Fruit fly (Drosophila melanogaster) whole organism, embryonic: ENCODE results near the gene spn-B.

Source experiments
- B-H2 ChIP-seq: fragments of 200-800 bp; sonication (Bioruptor generic); optimal IDR thresholded peaks from 2 replicates; lab custom pipeline; 2018; ENCODE audit warnings: missing biosample characterization, mild to moderate bottlenecking, missing genetic modification characterization
- C15 ChIP-seq: fragments of 200-800 bp; sonication (Bioruptor generic); IDR thresholded peaks from 3 replicates; pipeline ENCODE4 v1.3.6; 2022; ENCODE audit warnings: missing biosample characterization, missing genetic modification characterization
- CG10321 ChIP-seq: fragments of 200-800 bp; sonication (Bioruptor generic); IDR thresholded peaks from 2 replicates; pipeline ENCODE4 v1.3.6; 2022; ENCODE audit warnings: missing biosample characterization, missing genetic modification characterization
- CG11085 ChIP-seq: fragments of 200-800 bp; sonication (Bioruptor generic); IDR thresholded peaks from 2 replicates; pipeline ENCODE4 v1.3.6; 2022; ENCODE audit warnings: missing biosample characterization, missing genetic modification characterization
- CG13296 ChIP-seq: fragments of 200-800 bp; sonication (Bioruptor generic); optimal IDR thresholded peaks from 3 replicates; lab custom pipeline; 2018; ENCODE audit warnings: missing biosample characterization, mild to moderate bottlenecking, missing genetic modification characterization
- CG14441 ChIP-seq: fragments of 200-800 bp; sonication (Bioruptor generic); IDR thresholded peaks from 2 replicates; pipeline ENCODE4 v1.3.6; 2022; ENCODE audit warnings: missing biosample characterization, missing genetic modification characterization
- CG17186 ChIP-seq: fragments of 200-800 bp; sonication (Bioruptor generic); optimal IDR thresholded peaks from 3 replicates; lab custom pipeline; 2017; ENCODE audit warnings: missing biosample characterization, missing genetic modification reagents, missing genetic modification characterization
- CG17612 ChIP-seq: fragments of 200-800 bp; sonication (Bioruptor generic); IDR thresholded peaks from 2 replicates; pipeline ENCODE4 v1.3.6; 2022; ENCODE audit warnings: missing biosample characterization, missing genetic modification characterization
- CG17829 ChIP-seq: fragments of 200-800 bp; optimal IDR thresholded peaks from 2 replicates; lab custom pipeline; 2019; ENCODE audit warnings: missing biosample characterization, mild to moderate bottlenecking, missing genetic modification characterization, moderate library complexity
- CG31365 ChIP-seq: fragments of 200-800 bp; sonication (Bioruptor generic); optimal IDR thresholded peaks from 2 replicates; lab custom pipeline; 2018; ENCODE audit warnings: missing biosample characterization, mild to moderate bottlenecking, missing genetic modification characterization
- CG32767 ChIP-seq: fragments of 200-800 bp; sonication (Bioruptor generic); IDR thresholded peaks from 2 replicates; pipeline ENCODE4 v1.3.6; 2022; ENCODE audit warnings: missing biosample characterization, missing genetic modification characterization
- CG42726 ChIP-seq: fragments of 200-800 bp; sonication (Bioruptor generic); IDR thresholded peaks from 2 replicates; pipeline ENCODE4 v1.3.6; 2022; ENCODE audit warnings: missing biosample characterization, missing genetic modification characterization; ENCODE audit not compliant: partially characterized antibody
- CG6654 ChIP-seq: fragments of 200-800 bp; sonication (Bioruptor generic); optimal IDR thresholded peaks from 2 replicates; lab custom pipeline; 2017; ENCODE audit warnings: missing biosample characterization, mild to moderate bottlenecking, missing genetic modification characterization
- CG6813 ChIP-seq: fragments of 200-800 bp; sonication (Bioruptor generic); optimal IDR thresholded peaks from 2 replicates; lab custom pipeline; 2017; ENCODE audit warnings: missing biosample characterization, missing genetic modification characterization, mild to moderate bottlenecking, moderate library complexity, missing genetic modification reagents
- CG8290 ChIP-seq, 3 experiments: fragments of 200-800 bp; sonication (Bioruptor generic); optimal IDR thresholded peaks; 2 replicates each; lab custom pipeline; 2016 to 2019; ENCODE audit warnings: missing biosample characterization in 3 of 3, missing genetic modification characterization in 3 of 3, mild to moderate bottlenecking in 2 of 3, moderate library complexity in 1 of 3
- CG8924 ChIP-seq: fragments of 200-800 bp; optimal IDR thresholded peaks from 3 replicates; lab custom pipeline; 2019; ENCODE audit warnings: missing biosample characterization, mild to moderate bottlenecking, missing genetic modification characterization, moderate library complexity
- CG9797 ChIP-seq: fragments of 200-800 bp; sonication (Bioruptor generic); optimal IDR thresholded peaks from 3 replicates; lab custom pipeline; 2018; ENCODE audit warnings: missing biosample characterization, mild to moderate bottlenecking, missing genetic modification characterization
- CTCF ChIP-seq: fragments of 200-800 bp; sonication (Bioruptor generic); optimal IDR thresholded peaks from 2 replicates; lab custom pipeline; 2017; ENCODE audit warnings: missing biosample characterization, mild to moderate bottlenecking, missing genetic modification characterization, moderate library complexity
- D19A ChIP-seq: fragments of 200-800 bp; optimal IDR thresholded peaks from 3 replicates; lab custom pipeline; 2019; ENCODE audit warnings: missing biosample characterization, mild to moderate bottlenecking, missing genetic modification characterization, moderate library complexity
- Dip3 ChIP-seq: fragments of 200-800 bp; sonication (Bioruptor generic); optimal IDR thresholded peaks from 3 replicates; lab custom pipeline; 2016; ENCODE audit warnings: missing biosample characterization, missing genetic modification characterization
- GATAe ChIP-seq: fragments of 200-800 bp; sonication (Bioruptor generic); conservative IDR thresholded peaks from 2 replicates; pipeline ENCODE4 v1.3.6; 2022; ENCODE audit warnings: missing biosample characterization, missing genetic modification characterization
- HLH4C ChIP-seq: fragments of 200-800 bp; sonication (Bioruptor generic); IDR thresholded peaks from 3 replicates; pipeline ENCODE4 v1.3.6; 2022; ENCODE audit warnings: missing biosample characterization, missing genetic modification characterization; ENCODE audit not compliant: partially characterized antibody
- Lhr ChIP-seq: fragments of 200-800 bp; sonication (Bioruptor generic); optimal IDR thresholded peaks from 3 replicates; lab custom pipeline; 2017; ENCODE audit warnings: mild to moderate bottlenecking, missing biosample characterization, missing genetic modification reagents, missing genetic modification characterization
- MTF-1 ChIP-seq: fragments of 200-800 bp; sonication (Bioruptor generic); optimal IDR thresholded peaks from 2 replicates; lab custom pipeline; 2018; ENCODE audit warnings: missing biosample characterization, mild to moderate bottlenecking, missing genetic modification characterization, borderline replicate concordance
- Med ChIP-seq: fragments of 200-800 bp; sonication (Bioruptor generic); peaks from one replicate; lab custom pipeline; 2016; ENCODE audit warnings: missing biosample characterization, missing genetic modification characterization, mild to moderate bottlenecking, inconsistent platforms, moderate library complexity
- Nf-YC ChIP-seq: fragments of 200-800 bp; optimal IDR thresholded peaks from 3 replicates; lab custom pipeline; 2019; ENCODE audit warnings: missing biosample characterization, mild to moderate bottlenecking, missing genetic modification characterization, moderate library complexity
- Oli ChIP-seq: fragments of 200-800 bp; sonication (Bioruptor generic); optimal IDR thresholded peaks from 2 replicates; lab custom pipeline; 2018; ENCODE audit warnings: missing biosample characterization, mild to moderate bottlenecking, missing genetic modification characterization, moderate library complexity
- PHDP ChIP-seq: fragments of 200-800 bp; sonication (Bioruptor generic); optimal IDR thresholded peaks from 3 replicates; lab custom pipeline; 2018; ENCODE audit warnings: missing biosample characterization, mild to moderate bottlenecking, missing genetic modification characterization, moderate library complexity
- Sox102F ChIP-seq: fragments of 200-800 bp; sonication (Bioruptor generic); optimal IDR thresholded peaks from 2 replicates; lab custom pipeline; 2018; ENCODE audit warnings: missing biosample characterization, mild to moderate bottlenecking, missing genetic modification characterization, moderate library complexity
- Taf1 ChIP-seq: fragments of 200-800 bp; sonication (Bioruptor generic); IDR thresholded peaks from 2 replicates; pipeline ENCODE4 v1.3.6; 2022; ENCODE audit warnings: missing biosample characterization, missing genetic modification characterization
- ac ChIP-seq: fragments of 200-800 bp; sonication (Bioruptor generic); optimal IDR thresholded peaks from 3 replicates; lab custom pipeline; 2017; ENCODE audit warnings: missing biosample characterization, mild to moderate bottlenecking, missing genetic modification characterization
- ase ChIP-seq: fragments of 200-800 bp; sonication (Bioruptor generic); IDR thresholded peaks from 3 replicates; pipeline ENCODE4 v1.3.6; 2022; ENCODE audit warnings: missing biosample characterization, missing genetic modification characterization
- emc ChIP-seq: fragments of 200-800 bp; sonication (Bioruptor generic); optimal IDR thresholded peaks from 2 replicates; lab custom pipeline; 2016; ENCODE audit warnings: missing biosample characterization, missing genetic modification characterization
- ftz-f1 ChIP-seq: fragments of 200-800 bp; sonication (Bioruptor generic); optimal IDR thresholded peaks from 2 replicates; lab custom pipeline; 2016; ENCODE audit warnings: missing biosample characterization, missing genetic modification characterization
- gce ChIP-seq: fragments of 200-800 bp; sonication (Bioruptor generic); IDR thresholded peaks from 3 replicates; pipeline ENCODE4 v1.3.6; 2022; ENCODE audit warnings: missing biosample characterization, missing genetic modification characterization
- gem ChIP-seq: fragments of 200-800 bp; sonication (Bioruptor generic); optimal IDR thresholded peaks from 2 replicates; lab custom pipeline; 2019; ENCODE audit warnings: missing biosample characterization, mild to moderate bottlenecking, missing genetic modification characterization, moderate library complexity
- grn ChIP-seq: fragments of 200-800 bp; sonication (Bioruptor generic); optimal IDR thresholded peaks from 3 replicates; lab custom pipeline; 2017; ENCODE audit warnings: missing biosample characterization, missing genetic modification characterization
- hbn ChIP-seq: fragments of 200-800 bp; sonication (Bioruptor generic); IDR thresholded peaks from 2 replicates; pipeline ENCODE4 v1.3.6; 2022; ENCODE audit warnings: missing biosample characterization, missing genetic modification characterization; ENCODE audit not compliant: partially characterized antibody
- lov ChIP-seq, 2 experiments: fragments of 200-800 bp in 1 of 2; fragments of >200 bp in 1 of 2; sonication (Bioruptor generic) in 1 of 2; IDR thresholded peaks in 1 of 2; optimal IDR thresholded peaks in 1 of 2; 2 replicates in 1 of 2; 3 replicates in 1 of 2; pipeline versions ENCODE4 v1.3.6 to Lab custom; 2017 to 2022; ENCODE audit warnings: missing biosample characterization in 1 of 2, missing genetic modification characterization in 1 of 2
- luna ChIP-seq: fragments of 200-800 bp; sonication (Bioruptor generic); optimal IDR thresholded peaks from 2 replicates; lab custom pipeline; 2016; ENCODE audit warnings: missing biosample characterization, missing genetic modification characterization
- nerfin-2 ChIP-seq: fragments of 200-800 bp; sonication (Bioruptor generic); IDR thresholded peaks from 2 replicates; pipeline ENCODE4 v1.3.6; 2022; ENCODE audit warnings: missing biosample characterization, missing genetic modification characterization; ENCODE audit not compliant: partially characterized antibody
- nom ChIP-seq: fragments of 200-800 bp; sonication (Bioruptor generic); optimal IDR thresholded peaks from 2 replicates; lab custom pipeline; 2017; ENCODE audit warnings: missing biosample characterization, missing genetic modification characterization, mild to moderate bottlenecking, moderate library complexity, missing genetic modification reagents
- pan ChIP-seq, 4 experiments: fragments of >200 bp in 3 of 4; fragments of 200-800 bp in 1 of 4; sonication (Bioruptor generic) in 1 of 4; optimal IDR thresholded peaks in 3 of 4; IDR thresholded peaks in 1 of 4; 2 replicates each; pipeline versions ENCODE4 v1.3.6 to Lab custom; 2017 to 2022; ENCODE audit warnings: missing biosample characterization in 2 of 4, missing genetic modification characterization in 2 of 4, mixed read lengths in 1 of 4
- pho ChIP-seq: fragments of 200-800 bp; sonication (Bioruptor generic); optimal IDR thresholded peaks from 2 replicates; lab custom pipeline; 2016; ENCODE audit warnings: missing biosample characterization, missing genetic modification characterization
- row ChIP-seq: fragments of 200-800 bp; sonication (Bioruptor generic); IDR thresholded peaks from 3 replicates; pipeline ENCODE4 v1.3.6; 2022; ENCODE audit warnings: missing biosample characterization, missing genetic modification characterization
- tio ChIP-seq: fragments of 200-800 bp; sonication (Bioruptor generic); optimal IDR thresholded peaks from 2 replicates; lab custom pipeline; 2017; ENCODE audit warnings: missing biosample characterization, missing genetic modification characterization, inconsistent platforms
- ttk ChIP-seq: fragments of 200-800 bp; sonication (Bioruptor generic); IDR thresholded peaks from 2 replicates; pipeline ENCODE4 v2.1.2; 2022; ENCODE audit warnings: missing biosample characterization, missing genetic modification characterization
- usp ChIP-seq: fragments of >200 bp; optimal IDR thresholded peaks from 2 replicates; lab custom pipeline; 2017; ENCODE audit warnings: missing biosample characterization, missing genetic modification characterization

Gene spn-B

dm6 chr3R:14370199-14370933 lies 42.5 kb downstream of the spn-B start (continued):
- TF ChIP-seq tio (GFP tag; lab: Kevin White, UChicago): peak; percentile 74
- TF ChIP-seq CG8290 (GFP tag; optimal IDR thresholded peaks at IDR 0.05; lab: Kevin White, UChicago): no peak
- TF ChIP-seq CG8290 (tag; optimal IDR thresholded peaks at IDR 0.05; lab: Kevin White, UChicago): peak in 1 of 2 experiments; percentile 37
- TF ChIP-seq CG17186 (GFP tag; lab: Kevin White, UChicago): peak; percentile 1
- TF ChIP-seq luna (GFP tag; lab: Kevin White, UChicago): no peak
- TF ChIP-seq C15 (GFP tag; lab: Robert Waterston, UW): peak; percentile 22; the same call in 1 of the 3 replicates
- TF ChIP-seq CG13296 (GFP tag; lab: Kevin White, UChicago): peak; percentile 44
- TF ChIP-seq Med (GFP tag; lab: Kevin White, UChicago): peak; percentile 94
- TF ChIP-seq gem (tag; lab: Kevin White, UChicago): peak; percentile 87
- no peak for TF ChIP-seq usp (GFP tag; lab: Kevin White, UChicago)
- TF ChIP-seq Lhr: peak; percentile 22
- peak; percentile 78 for TF ChIP-seq nom (GFP tag; lab: Kevin White, UChicago)
- TF ChIP-seq lov (optimal IDR thresholded peaks at IDR 0.05; lab: Kevin White, UChicago): no peak
- TF ChIP-seq lov (GFP tag; IDR thresholded peaks at IDR 0.05; lab: Robert Waterston, UW): peak; percentile 82
- peak; percentile 75 for TF ChIP-seq pho (GFP tag; lab: Kevin White, UChicago)
- peak; percentile 75 for TF ChIP-seq CG32767 (GFP tag; lab: Robert Waterston, UW)
- TF ChIP-seq Dip3 (GFP tag; lab: Kevin White, UChicago): peak; percentile 72
- peak; percentile 38 for TF ChIP-seq D19A (tag; lab: Kevin White, UChicago)
- peak; percentile 89 for TF ChIP-seq row (GFP tag; lab: Robert Waterston, UW)
- no peak for TF ChIP-seq CG9797 (GFP tag; lab: Kevin White, UChicago)
- no peak for TF ChIP-seq GATAe
- TF ChIP-seq Taf1 (GFP tag; lab: Robert Waterston, UW): peak; percentile 64
- TF ChIP-seq ftz-f1: no peak
- peak; percentile 84 for TF ChIP-seq ase (GFP tag; lab: Robert Waterston, UW)
- peak; percentile 92 for TF ChIP-seq Sox102F (GFP tag; lab: Kevin White, UChicago)
- TF ChIP-seq Oli: peak; percentile 84
- no peak for TF ChIP-seq ac
- no peak for TF ChIP-seq hbn (GFP tag; lab: Robert Waterston, UW)
- peak; percentile 29 for TF ChIP-seq CG8924 (tag; lab: Kevin White, UChicago)
- TF ChIP-seq CG10321: 0 out of 2 replicates have a peak, but pooled peaks have one; percentile 30
- no peak for TF ChIP-seq CG42726 (GFP tag; lab: Robert Waterston, UW)
- no peak for TF ChIP-seq nerfin-2 (GFP tag; lab: Robert Waterston, UW)
- no peak for TF ChIP-seq pan (optimal IDR thresholded peaks at IDR 0.05; lab: Kevin White, UChicago)
- TF ChIP-seq pan (GFP tag; optimal IDR thresholded peaks at IDR 0.05 in 1 of 2, IDR thresholded peaks at IDR 0.05 in 1 of 2): peak in 1 of 2 experiments; percentile 87
- no peak for TF ChIP-seq CG6654 (GFP tag; lab: Kevin White, UChicago)
- TF ChIP-seq HLH4C (GFP tag; lab: Robert Waterston, UW): no peak
- peak; percentile 71; the same call in 1 of the 3 replicates for TF ChIP-seq gce
- TF ChIP-seq CG17612: peak; percentile 57; the same call in 1 of the 2 replicates
- TF ChIP-seq grn (GFP tag; lab: Kevin White, UChicago): no peak
- peak; percentile 66 for TF ChIP-seq CG17829 (tag; lab: Kevin White, UChicago)
- TF ChIP-seq PHDP (tag; lab: Kevin White, UChicago): peak; percentile 82
- TF ChIP-seq CG31365: no peak
- TF ChIP-seq emc (GFP tag; lab: Kevin White, UChicago): peak; percentile 19
- peak; percentile 86 for TF ChIP-seq CG14441 (GFP tag; lab: Robert Waterston, UW)
- TF ChIP-seq Nf-YC (tag; lab: Kevin White, UChicago): no peak
- no peak for TF ChIP-seq B-H2 (GFP tag; lab: Kevin White, UChicago)
- TF ChIP-seq CG6813: peak; percentile 58
- no peak for TF ChIP-seq MTF-1 (GFP tag; lab: Kevin White, UChicago)
- peak; percentile 80 for TF ChIP-seq ttk (GFP tag; lab: Robert Waterston, UW)
- TF ChIP-seq CTCF (GFP tag; lab: Kevin White, UChicago): no peak
- TF ChIP-seq CG11085 (GFP tag; lab: Robert Waterston, UW): peak; percentile 49; the same call in 1 of the 2 replicates
